Worm (Caenorhabditis elegans) whole organism, midembryonic: ENCODE data around the gene eas-1.

Experiments used
- cog-1 ChIP-seq: sonication (generic microtip); optimal IDR thresholded peaks from 2 replicates; lab custom pipeline; 2016; ENCODE audit warnings: missing genetic modification characterization, missing compliant biosample characterization
- flt-1 ChIP-seq: fragments of 200-800 bp; sonication (Bioruptor generic); IDR thresholded peaks from 2 replicates; pipeline ENCODE4 v1.3.6; 2022; ENCODE audit warnings: missing genetic modification characterization, missing compliant biosample characterization
- med-1 ChIP-seq: sonication (generic microtip); optimal IDR thresholded peaks from 2 replicates; lab custom pipeline; 2017; ENCODE audit warnings: missing genetic modification characterization, mild to moderate bottlenecking, missing compliant biosample characterization, antibody characterized with exemption, missing genetic modification reagents; ENCODE audit not compliant: insufficient read depth
- tab-1 ChIP-seq: fragments of 200-800 bp; sonication (Bioruptor generic); IDR thresholded peaks from 2 replicates; pipeline ENCODE4 v1.3.6; 2022; ENCODE audit warnings: missing genetic modification characterization, missing compliant biosample characterization
- ztf-23 ChIP-seq: fragments of 200-800 bp; sonication (Bioruptor generic); IDR thresholded peaks from 2 replicates; pipeline ENCODE4 v1.3.6; 2022; ENCODE audit warnings: missing genetic modification reagents, missing genetic modification characterization, missing compliant biosample characterization
- ztf-29 ChIP-seq: fragments of 200-800 bp; sonication (Bioruptor generic); IDR thresholded peaks from 2 replicates; pipeline ENCODE4 v1.3.6; 2022; ENCODE audit warnings: missing genetic modification reagents, missing genetic modification characterization, missing compliant biosample characterization

DNA sequence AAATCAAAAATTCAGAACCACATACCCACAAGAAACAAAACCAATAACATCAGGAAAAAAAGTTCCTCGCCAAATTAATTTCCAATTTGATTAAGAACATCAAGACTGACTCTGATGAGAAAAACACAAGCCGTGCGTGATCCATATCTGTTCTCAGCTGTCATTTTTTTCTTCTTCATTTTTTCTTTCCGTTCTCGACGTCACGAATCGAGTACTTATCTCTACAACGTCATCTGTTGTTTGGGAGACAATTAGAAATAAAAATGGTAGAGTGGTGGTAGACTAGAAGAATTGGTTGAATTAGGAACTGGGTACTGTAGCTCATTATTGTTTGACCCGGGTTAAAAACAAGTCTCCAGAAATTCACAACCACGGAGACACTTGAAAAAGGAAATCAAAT, 20.8 kb downstream of the eas-1 start:
- TF ChIP-seq tab-1 (GFP tag; lab: Robert Waterston, UW) (no peak), cog-1 (tag; lab: Kevin White, UChicago) (no peak), flt-1 (no peak), med-1 (GFP tag; lab: Kevin White, UChicago) (no peak), ztf-29 (no peak), ztf-23 (GFP tag; lab: Robert Waterston, UW) (no peak)
